Fruit fly (Drosophila melanogaster): Measurements from ENCODE around the gene CG42327.

The CG42327 gene

DNA sequence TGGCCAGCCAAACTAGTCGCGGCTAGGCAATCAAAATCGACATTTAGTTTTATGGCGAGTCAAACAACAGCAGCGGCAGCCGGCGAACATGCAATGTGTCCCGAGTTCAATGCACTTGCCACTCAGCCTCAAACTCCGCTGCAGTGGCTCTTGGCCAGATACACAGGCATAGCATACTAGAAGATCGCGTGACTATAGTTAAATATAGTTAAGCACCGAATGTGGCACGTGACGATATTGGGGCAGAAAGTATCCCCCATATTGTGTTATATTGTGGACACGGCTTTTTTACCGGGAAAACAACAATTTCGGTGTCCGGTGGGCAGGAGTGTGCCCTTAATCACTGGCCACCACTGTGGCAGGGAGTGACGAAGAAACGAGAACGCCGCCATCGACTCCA is 38.1 kb upstream of the CG42327 start:
- TF ChIP-seq ss (GFP tag; optimal IDR thresholded peaks at IDR 0.05) (peak in 1 of 2 experiments; percentile 84), CG9139 (GFP tag; optimal IDR thresholded peaks at IDR 0.05) (no peak), spab (GFP tag; optimal IDR thresholded peaks at IDR 0.05) (no peak), CG8319 (GFP tag; optimal IDR thresholded peaks at IDR 0.05) (no peak), CG11294 (GFP tag; IDR thresholded peaks at IDR 0.05) (no peak), salr (GFP tag; optimal IDR thresholded peaks at IDR 0.05) (no peak), CG1621 (tag; optimal IDR thresholded peaks at IDR 0.05) (no peak), Sox102F (GFP tag; optimal IDR thresholded peaks at IDR 0.05) (no peak), CG8632 (GFP tag; optimal IDR thresholded peaks at IDR 0.05) (no peak), CG15336 (GFP tag; IDR thresholded peaks at IDR 0.05) (peak; percentile 11; the same call in 1 of the 2 replicates), Eip78C (GFP tag) (peak; percentile 4), Blimp-1 (GFP tag; optimal IDR thresholded peaks at IDR 0.05) (no peak), net (GFP tag; optimal IDR thresholded peaks at IDR 0.05) (no peak), CG6276 (GFP tag; optimal IDR thresholded peaks at IDR 0.05) (peak; percentile 10), eg (GFP tag; IDR thresholded peaks at IDR 0.05) (peak; percentile 51; the same call in 2 of the 3 replicates), Hr39 (GFP tag; optimal IDR thresholded peaks at IDR 0.05) (no peak)

dm6 chr3R:11618879-11619278 is 37.1 kb upstream of the CG42327 start:
- TF ChIP-seq CG4318 (GFP tag; optimal IDR thresholded peaks at IDR 0.05): no peak
- TF ChIP-seq achi (GFP tag; optimal IDR thresholded peaks at IDR 0.05): no peak
- TF ChIP-seq CG6792 (GFP tag; optimal IDR thresholded peaks at IDR 0.05): no peak
- TF ChIP-seq acj6 (GFP tag; optimal IDR thresholded peaks at IDR 0.05): no peak
- peak; percentile 1 for TF ChIP-seq CG10631 (GFP tag; optimal IDR thresholded peaks at IDR 0.05)
- no peak for TF ChIP-seq Hr39 (GFP tag; optimal IDR thresholded peaks at IDR 0.05)
- peak; percentile 32 for TF ChIP-seq Eip78C (GFP tag)
- no peak for TF ChIP-seq salr (GFP tag; optimal IDR thresholded peaks at IDR 0.05)
- no peak for TF ChIP-seq CG6854 (GFP tag; optimal IDR thresholded peaks at IDR 0.05)
- TF ChIP-seq lz (GFP tag; optimal IDR thresholded peaks at IDR 0.05): no peak
- TF ChIP-seq CG11762 (GFP tag; optimal IDR thresholded peaks at IDR 0.05; ENCODE audit: insufficient read depth): no peak
- no peak for TF ChIP-seq CG11294 (GFP tag; IDR thresholded peaks at IDR 0.05)
- TF ChIP-seq CG10669 (GFP tag; optimal IDR thresholded peaks at IDR 0.05): no peak
- no peak for TF ChIP-seq eg (GFP tag; IDR thresholded peaks at IDR 0.05)
- TF ChIP-seq CG16779 (tag; optimal IDR thresholded peaks at IDR 0.05): no peak
- TF ChIP-seq Blimp-1 (GFP tag; optimal IDR thresholded peaks at IDR 0.05): no peak
- TF ChIP-seq CG15336 (GFP tag; IDR thresholded peaks at IDR 0.05): peak; percentile 28; the same call in 1 of the 2 replicates
- TF ChIP-seq CG3919 (GFP tag; optimal IDR thresholded peaks at IDR 0.05): no peak
- no peak for TF ChIP-seq CG6163 (GFP tag; IDR thresholded peaks at IDR 0.05)
- no peak for TF ChIP-seq dac (GFP tag; optimal IDR thresholded peaks at IDR 0.05)
- TF ChIP-seq CG6276 (GFP tag; optimal IDR thresholded peaks at IDR 0.05): no peak
- TF ChIP-seq CG8119 (GFP tag; IDR thresholded peaks at IDR 0.05): no peak
- no peak for TF ChIP-seq OdsH (GFP tag; optimal IDR thresholded peaks at IDR 0.05)
- TF ChIP-seq CG9139 (GFP tag; optimal IDR thresholded peaks at IDR 0.05): no peak

dm6 chr3R:11619709-11620409 is 36.1 kb upstream of the CG42327 start, which contains the start of the genes Jupiter and CG14710:
Gene Jupiter, minus strand, starts transcription at chr3R:11619906.
Gene CG14710, plus strand, starts transcription at chr3R:11620090.
- TF ChIP-seq achi (GFP tag; optimal IDR thresholded peaks at IDR 0.05): peak; percentile 30
- peak; percentile 41 for TF ChIP-seq acj6 (GFP tag; optimal IDR thresholded peaks at IDR 0.05)
- no peak for TF ChIP-seq Sox102F (GFP tag; optimal IDR thresholded peaks at IDR 0.05)
- TF ChIP-seq CG6808 (GFP tag; optimal IDR thresholded peaks at IDR 0.05): no peak
- TF ChIP-seq Hr39 (GFP tag; optimal IDR thresholded peaks at IDR 0.05): peak; percentile 65
- peak; percentile 70; the same call in 2 of the 3 replicates for TF ChIP-seq eg (GFP tag; IDR thresholded peaks at IDR 0.05)
- TF ChIP-seq CG3032 (tag; optimal IDR thresholded peaks at IDR 0.05): peak; percentile 52
- peak; percentile 57; the same call in 1 of the 2 replicates for TF ChIP-seq CG11294 (GFP tag; IDR thresholded peaks at IDR 0.05)
- TF ChIP-seq net (GFP tag; optimal IDR thresholded peaks at IDR 0.05): no peak
- TF ChIP-seq OdsH (GFP tag; optimal IDR thresholded peaks at IDR 0.05): peak; percentile 47
- peak; percentile 73 for TF ChIP-seq lz (GFP tag; optimal IDR thresholded peaks at IDR 0.05)
- TF ChIP-seq Hr4 (GFP tag; optimal IDR thresholded peaks at IDR 0.05): peak; percentile 37
- TF ChIP-seq CG6163 (GFP tag; IDR thresholded peaks at IDR 0.05): no peak
- TF ChIP-seq Ets21C (GFP tag; optimal IDR thresholded peaks at IDR 0.05): peak; percentile 64
- TF ChIP-seq ss (GFP tag; optimal IDR thresholded peaks at IDR 0.05): peak; percentile 52 to 61
- peak; percentile 67 for TF ChIP-seq Sox14 (GFP tag; optimal IDR thresholded peaks at IDR 0.05)
- TF ChIP-seq Sox15 (GFP tag; optimal IDR thresholded peaks at IDR 0.05): peak; percentile 49
- no peak for TF ChIP-seq Met (GFP tag; optimal IDR thresholded peaks at IDR 0.05)
- TF ChIP-seq CG6854 (GFP tag; optimal IDR thresholded peaks at IDR 0.05): peak; percentile 54
- TF ChIP-seq CG11762 (GFP tag; optimal IDR thresholded peaks at IDR 0.05; ENCODE audit: insufficient read depth): peak; percentile 27
- TF ChIP-seq CG3919 (GFP tag; optimal IDR thresholded peaks at IDR 0.05): peak; percentile 59
- no peak for TF ChIP-seq fd85E (GFP tag; optimal IDR thresholded peaks at IDR 0.05)
- peak; percentile 51 for TF ChIP-seq dsx (GFP tag; optimal IDR thresholded peaks at IDR 0.05; ENCODE audit: poor library complexity, severe bottlenecking)
- peak; percentile 6 for TF ChIP-seq CG7368 (GFP tag; optimal IDR thresholded peaks at IDR 0.05)
- TF ChIP-seq Eip78C (GFP tag): peak; percentile 68
- peak; percentile 39 for TF ChIP-seq CG1621 (tag; optimal IDR thresholded peaks at IDR 0.05)
- peak; percentile 72 for TF ChIP-seq cyc (GFP tag; optimal IDR thresholded peaks at IDR 0.05)
- peak; percentile 17 for TF ChIP-seq CG6792 (GFP tag; optimal IDR thresholded peaks at IDR 0.05)
- no peak for TF ChIP-seq Eip75B (GFP tag; optimal IDR thresholded peaks at IDR 0.05)
